Worm (Caenorhabditis elegans) whole organism, midembryonic: Measurements from ENCODE around the gene F13A2.5.

Experiments
- T22C8.4 ChIP-seq: fragments of 200-800 bp; sonication (Bioruptor generic); IDR thresholded peaks from 2 replicates; pipeline ENCODE4 v1.3.6; 2022; ENCODE audit warnings: missing genetic modification characterization, missing compliant biosample characterization
- flt-1 ChIP-seq: fragments of 200-800 bp; sonication (Bioruptor generic); IDR thresholded peaks from 2 replicates; pipeline ENCODE4 v1.3.6; 2022; ENCODE audit warnings: missing genetic modification characterization, missing compliant biosample characterization
- klf-2 ChIP-seq: fragments of 200-800 bp; sonication (Bioruptor generic); conservative IDR thresholded peaks from 2 replicates; pipeline ENCODE4 v1.3.6; 2022; ENCODE audit warnings: missing genetic modification reagents, missing genetic modification characterization, missing compliant biosample characterization
- med-1 ChIP-seq: sonication (generic microtip); optimal IDR thresholded peaks from 2 replicates; lab custom pipeline; 2017; ENCODE audit warnings: missing genetic modification characterization, mild to moderate bottlenecking, missing compliant biosample characterization, antibody characterized with exemption, missing genetic modification reagents; ENCODE audit not compliant: insufficient read depth
- ref-1 ChIP-seq: fragments of 200-800 bp; sonication (Bioruptor generic); conservative IDR thresholded peaks from 2 replicates; pipeline ENCODE4 v1.3.6; 2022; ENCODE audit warnings: missing genetic modification reagents, missing genetic modification characterization, missing compliant biosample characterization
- tab-1 ChIP-seq: fragments of 200-800 bp; sonication (Bioruptor generic); IDR thresholded peaks from 2 replicates; pipeline ENCODE4 v1.3.6; 2022; ENCODE audit warnings: missing genetic modification characterization, missing compliant biosample characterization
- ztf-29 ChIP-seq: fragments of 200-800 bp; sonication (Bioruptor generic); IDR thresholded peaks from 2 replicates; pipeline ENCODE4 v1.3.6; 2022; ENCODE audit warnings: missing genetic modification reagents, missing genetic modification characterization, missing compliant biosample characterization

DNA sequence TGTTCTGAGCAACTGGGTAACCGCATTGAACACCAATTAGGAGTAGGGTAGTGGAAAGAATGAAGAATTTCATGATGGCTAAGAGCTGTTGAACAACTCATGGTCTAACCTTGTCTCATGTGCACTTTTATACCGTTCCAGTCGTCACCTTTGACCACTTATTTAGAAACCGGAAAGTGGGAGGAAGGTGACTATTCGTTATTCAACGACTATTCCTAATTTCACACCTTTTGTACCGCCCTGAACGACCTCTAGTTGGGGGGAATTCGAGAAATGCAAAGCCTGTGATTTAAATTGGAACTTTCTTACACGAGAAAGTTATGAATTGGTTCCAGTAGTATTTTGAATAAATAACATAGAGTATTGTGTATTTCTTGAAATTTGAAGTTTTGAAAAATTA, 27.8 kb upstream of the F13A2.5 start, which contains the start of gene Y47D7A.12:
- TF ChIP-seq tab-1 (GFP tag; lab: Robert Waterston, UW) (no peak), T22C8.4 (no peak), flt-1 (no peak), klf-2 (GFP tag; lab: Robert Waterston, UW) (no peak), med-1 (GFP tag; lab: Kevin White, UChicago) (no peak), ref-1 (no peak), ztf-29 (GFP tag; lab: Robert Waterston, UW) (no peak)
